Worm (Caenorhabditis elegans) whole organism, L2 larva: Measurements from ENCODE around the gene tsp-12.

Experiments used
- C34F6.9 ChIP-seq: fragments of 150-350 bp; optimal IDR thresholded peaks from 2 replicates; lab custom pipeline; 2014; ENCODE audit warnings: missing biosample characterization, missing genetic modification characterization
- F13H6.1 ChIP-seq: sonication (generic microtip); optimal IDR thresholded peaks from 2 replicates; lab custom pipeline; 2016; ENCODE audit warnings: missing genetic modification characterization, missing compliant biosample characterization
- aly-2 ChIP-seq: fragments of 150-350 bp; optimal IDR thresholded peaks from 2 replicates; lab custom pipeline; 2014; ENCODE audit warnings: missing biosample characterization, missing genetic modification characterization
- ama-1 ChIP-seq: fragments of 150-350 bp; optimal IDR thresholded peaks from 2 replicates; lab custom pipeline; 2018; ENCODE audit warnings: inconsistent platforms
- blmp-1 ChIP-seq: sonication (generic microtip); optimal IDR thresholded peaks from 2 replicates; lab custom pipeline; 2017; ENCODE audit warnings: missing genetic modification characterization, mild to moderate bottlenecking, missing compliant biosample characterization, antibody characterized with exemption, moderate library complexity; ENCODE audit not compliant: insufficient read depth
- ceh-16 ChIP-seq: fragments of 150-350 bp; optimal IDR thresholded peaks from 2 replicates; lab custom pipeline; 2014; ENCODE audit warnings: missing biosample characterization, missing genetic modification characterization
- ceh-82 ChIP-seq: fragments of 150-350 bp; optimal IDR thresholded peaks from 2 replicates; lab custom pipeline; 2014; ENCODE audit warnings: missing biosample characterization, missing genetic modification characterization
- egl-27 ChIP-seq: sonication (generic microtip); optimal IDR thresholded peaks from 3 replicates; lab custom pipeline; 2017; ENCODE audit warnings: missing biosample characterization, missing genetic modification reagents, missing genetic modification characterization
- elt-1 ChIP-seq: fragments of 150-350 bp; optimal IDR thresholded peaks from 2 replicates; lab custom pipeline; 2014; ENCODE audit warnings: missing biosample characterization, missing genetic modification characterization
- elt-3 ChIP-seq: sonication (generic microtip); optimal IDR thresholded peaks from 2 replicates; lab custom pipeline; 2017; ENCODE audit warnings: missing biosample characterization, missing genetic modification characterization
- gmeb-1 ChIP-seq: fragments of 150-350 bp; optimal IDR thresholded peaks from 2 replicates; lab custom pipeline; 2014; ENCODE audit warnings: missing biosample characterization, missing genetic modification characterization
- lin-13 ChIP-seq: fragments of 150-350 bp; optimal IDR thresholded peaks from 2 replicates; lab custom pipeline; 2014; ENCODE audit warnings: missing biosample characterization, missing genetic modification reagents, missing genetic modification characterization
- lsy-2 ChIP-seq, 2 experiments: fragments of 150-350 bp in 1 of 2; sonication (generic microtip) in 1 of 2; optimal IDR thresholded peaks; 2 replicates each; lab custom pipeline; 2014 to 2017; ENCODE audit warnings: missing biosample characterization in 2 of 2, missing genetic modification characterization in 2 of 2
- mab-5 ChIP-seq: fragments of 150-350 bp; optimal IDR thresholded peaks from 2 replicates; lab custom pipeline; 2014; ENCODE audit warnings: missing biosample characterization, missing genetic modification characterization
- mbf-1 ChIP-seq: sonication (generic microtip); optimal IDR thresholded peaks from 2 replicates; lab custom pipeline; 2017; ENCODE audit warnings: missing biosample characterization, missing genetic modification characterization
- nhr-10 ChIP-seq: sonication (generic microtip); optimal IDR thresholded peaks from 2 replicates; lab custom pipeline; 2017; ENCODE audit warnings: missing biosample characterization, missing genetic modification characterization
- nhr-21 ChIP-seq: fragments of 150-350 bp; optimal IDR thresholded peaks from 2 replicates; lab custom pipeline; 2014; ENCODE audit warnings: missing biosample characterization, missing genetic modification characterization
- nhr-23 ChIP-seq: fragments of 150-350 bp; optimal IDR thresholded peaks from 2 replicates; lab custom pipeline; 2014; ENCODE audit warnings: missing biosample characterization, missing genetic modification reagents, missing genetic modification characterization
- nhr-237 ChIP-seq: fragments of 150-350 bp; optimal IDR thresholded peaks from 2 replicates; lab custom pipeline; 2014; ENCODE audit warnings: missing biosample characterization, missing genetic modification characterization
- nhr-25 ChIP-seq: fragments of 150-350 bp; sonication (generic microtip); optimal IDR thresholded peaks from 3 replicates; lab custom pipeline; 2014; ENCODE audit warnings: missing biosample characterization, missing genetic modification characterization
- nhr-6 ChIP-seq: fragments of 150-350 bp; optimal IDR thresholded peaks from 2 replicates; lab custom pipeline; 2014; ENCODE audit warnings: missing biosample characterization, missing genetic modification characterization
- peb-1 ChIP-seq: fragments of 150-350 bp; optimal IDR thresholded peaks from 2 replicates; lab custom pipeline; 2014; ENCODE audit warnings: missing biosample characterization, missing genetic modification characterization
- sem-4 ChIP-seq: fragments of 150-350 bp; optimal IDR thresholded peaks from 2 replicates; lab custom pipeline; 2014; ENCODE audit warnings: missing biosample characterization, missing genetic modification reagents, missing genetic modification characterization
- skn-1 ChIP-seq: sonication (generic microtip); optimal IDR thresholded peaks from 2 replicates; lab custom pipeline; 2017; ENCODE audit warnings: missing biosample characterization, missing genetic modification characterization
- sma-3 ChIP-seq: sonication (generic microtip); optimal IDR thresholded peaks from 2 replicates; lab custom pipeline; 2016; ENCODE audit warnings: missing genetic modification reagents, missing genetic modification characterization, missing compliant biosample characterization
- sma-9 ChIP-seq, 2 experiments: fragments of 150-350 bp in 1 of 2; sonication (generic microtip) in 1 of 2; optimal IDR thresholded peaks; 2 replicates each; lab custom pipeline; 2014 to 2016; ENCODE audit warnings: missing genetic modification characterization in 2 of 2, mild to moderate bottlenecking in 1 of 2, missing biosample characterization in 1 of 2, missing compliant biosample characterization in 1 of 2, missing genetic modification reagents in 1 of 2, moderate library complexity in 1 of 2
- unc-39 ChIP-seq: fragments of 150-350 bp; optimal IDR thresholded peaks from 2 replicates; lab custom pipeline; 2014; ENCODE audit warnings: missing biosample characterization, missing genetic modification characterization
- unc-55 ChIP-seq: fragments of 150-350 bp; sonication (generic microtip); optimal IDR thresholded peaks from 3 replicates; lab custom pipeline; 2014; ENCODE audit warnings: missing biosample characterization, missing genetic modification reagents, missing genetic modification characterization
- unc-62 ChIP-seq: fragments of 150-350 bp; optimal IDR thresholded peaks from 2 replicates; lab custom pipeline; 2014; ENCODE audit warnings: missing biosample characterization, missing genetic modification reagents, missing genetic modification characterization
- zag-1 ChIP-seq: fragments of 150-350 bp; optimal IDR thresholded peaks from 2 replicates; lab custom pipeline; 2014; ENCODE audit warnings: missing biosample characterization, missing genetic modification characterization
- ztf-11 ChIP-seq: sonication (generic microtip); optimal IDR thresholded peaks from 2 replicates; lab custom pipeline; 2017; ENCODE audit warnings: missing biosample characterization, missing genetic modification characterization
- ztf-4 ChIP-seq: fragments of 150-350 bp; optimal IDR thresholded peaks from 2 replicates; lab custom pipeline; 2014; ENCODE audit warnings: missing biosample characterization, missing genetic modification characterization

Gene tsp-12

ce11 chrIV:10150552-10151004, at the start of gene tsp-12:
TSS of gene tsp-12 (minus strand) at chrIV:10150602.
- TF ChIP-seq nhr-10 (tag; lab: Kevin White, UChicago) (no peak), lin-13 (peak; percentile 23), ama-1 (lab: Kevin White, UChicago) (no peak), ceh-82 (tag; lab: Kevin White, UChicago) (no peak), blmp-1 (tag; lab: Kevin White, UChicago) (no peak), peb-1 (tag; lab: Kevin White, UChicago) (no peak), unc-55 (GFP tag; lab: Kevin White, UChicago) (no peak), ceh-16 (no peak), elt-3 (tag; lab: Kevin White, UChicago) (no peak), C34F6.9 (peak; percentile 2), F13H6.1 (peak; percentile 51), sem-4 (no peak)

ce11 chrIV:10197317-10197867, 47.0 kb upstream of the tsp-12 start, which contains the start of gene gon-4:
TSS of gene gon-4 (plus strand) at chrIV:10197817.
- no peak for TF ChIP-seq C34F6.9
- TF ChIP-seq nhr-21 (tag; lab: Kevin White, UChicago), result no peak
- no peak for TF ChIP-seq elt-1 (tag; lab: Kevin White, UChicago)
- no peak for TF ChIP-seq nhr-6 (tag; lab: Kevin White, UChicago)
- no peak for TF ChIP-seq ceh-82 (tag; lab: Kevin White, UChicago)
- TF ChIP-seq lsy-2 (tag; optimal IDR thresholded peaks at IDR 0.05; lab: Kevin White, UChicago), result no peak
- no peak for TF ChIP-seq ama-1 (lab: Kevin White, UChicago)
- no peak for TF ChIP-seq ceh-16
- no peak for TF ChIP-seq F13H6.1
- no peak for TF ChIP-seq sma-9 (GFP tag; optimal IDR thresholded peaks at IDR 0.05; lab: Kevin White, UChicago)
- TF ChIP-seq sma-9 (tag; optimal IDR thresholded peaks at IDR 0.05; lab: Kevin White, UChicago), result no peak
- TF ChIP-seq unc-39 (tag; lab: Kevin White, UChicago), result no peak
- no peak for TF ChIP-seq mab-5 (tag; lab: Kevin White, UChicago)

- TF ChIP-seq lsy-2 (tag; optimal IDR thresholded peaks at IDR 0.05; lab: Kevin White, UChicago) (no peak), nhr-237 (no peak)
- TF ChIP-seq, all 48 proteins: peak for 0
Measured at ce11 chrIV:10194345-10194744, 43.9 kb upstream of the tsp-12 start, which contains the start of gene ptrg-1. TSS of gene ptrg-1 (minus strand) at chrIV:10194445.

ce11 chrIV:10191498-10191897, 41.1 kb upstream of the tsp-12 start:
- no peak for TF ChIP-seq mbf-1
- no peak for TF ChIP-seq sma-3
- TF ChIP-seq nhr-21 (tag; lab: Kevin White, UChicago), result no peak
- no peak for TF ChIP-seq ztf-4 (tag; lab: Kevin White, UChicago)
- TF ChIP-seq skn-1 (tag; lab: Kevin White, UChicago), result no peak
- TF ChIP-seq egl-27 (tag; lab: Kevin White, UChicago), result no peak
- no peak for TF ChIP-seq F13H6.1
- TF ChIP-seq unc-62 (GFP tag; lab: Kevin White, UChicago), result no peak
- TF ChIP-seq mab-5 (tag; lab: Kevin White, UChicago), result no peak
- no peak for TF ChIP-seq nhr-23 (tag; lab: Kevin White, UChicago)
- TF ChIP-seq ceh-16, result no peak

ce11 chrIV:10190586-10190985, 40.2 kb upstream of the tsp-12 start:
- TF ChIP-seq nhr-25 (tag; lab: Kevin White, UChicago) (no peak), zag-1 (tag; lab: Kevin White, UChicago) (no peak), ceh-16 (no peak), nhr-6 (tag; lab: Kevin White, UChicago) (no peak), gmeb-1 (tag; lab: Kevin White, UChicago) (no peak), F13H6.1 (no peak), aly-2 (tag; lab: Kevin White, UChicago) (no peak), unc-39 (tag; lab: Kevin White, UChicago) (no peak)

- TF ChIP-seq ztf-11 (no peak), lsy-2 (tag; optimal IDR thresholded peaks at IDR 0.05; lab: Kevin White, UChicago) (no peak)
Measured at ce11 chrIV:10188505-10188904, 38.1 kb upstream of the tsp-12 start.
